Worm (Caenorhabditis elegans) whole organism, L4 larva: ENCODE results near the gene pak-1.

Experiments used
- D1046.2 ChIP-seq: fragments of 200-800 bp; sonication (Bioruptor generic); IDR thresholded peaks from 2 replicates; pipeline ENCODE4 v1.3.6; 2022; ENCODE audit warnings: missing genetic modification characterization, missing compliant biosample characterization
- F10B5.3 ChIP-seq: sonication (generic microtip); optimal IDR thresholded peaks from 2 replicates; lab custom pipeline; 2016; ENCODE audit warnings: mild to moderate bottlenecking, missing genetic modification characterization, missing compliant biosample characterization
- F26F4.8 ChIP-seq: fragments of 200-800 bp; sonication (Bioruptor generic); conservative IDR thresholded peaks from 2 replicates; pipeline ENCODE4 v1.3.6; 2022; ENCODE audit warnings: missing genetic modification characterization, missing compliant biosample characterization
- T26A8.4 ChIP-seq: fragments of 200-800 bp; sonication (Bioruptor generic); IDR thresholded peaks from 2 replicates; pipeline ENCODE4 v1.3.6; 2022; ENCODE audit warnings: missing genetic modification characterization, missing compliant biosample characterization
- Y105C5A.15 ChIP-seq: fragments of 200-800 bp; sonication (Bioruptor generic); IDR thresholded peaks from 2 replicates; pipeline ENCODE4 v1.3.6; 2022; ENCODE audit warnings: missing genetic modification characterization, missing compliant biosample characterization
- ZK337.2 ChIP-seq: fragments of 200-800 bp; sonication (Bioruptor generic); IDR thresholded peaks from 2 replicates; pipeline ENCODE4 v1.3.6; 2022; ENCODE audit warnings: missing genetic modification reagents, missing genetic modification characterization, missing compliant biosample characterization
- aha-1 ChIP-seq: fragments of 150-350 bp; peaks from one replicate; lab custom pipeline; 2014; ENCODE audit warnings: missing biosample characterization, missing genetic modification characterization
- aly-2 ChIP-seq: sonication (generic microtip); optimal IDR thresholded peaks from 2 replicates; lab custom pipeline; 2018; ENCODE audit warnings: missing biosample characterization, missing genetic modification characterization
- ceh-62 ChIP-seq: sonication (generic microtip); optimal IDR thresholded peaks from 2 replicates; lab custom pipeline; 2017; ENCODE audit warnings: missing biosample characterization, missing genetic modification characterization
- ceh-82 ChIP-seq: sonication (generic microtip); optimal IDR thresholded peaks from 2 replicates; lab custom pipeline; 2017; ENCODE audit warnings: missing biosample characterization, missing genetic modification characterization
- ces-1 ChIP-seq: fragments of 150-350 bp; sonication (generic microtip); optimal IDR thresholded peaks from 4 replicates; lab custom pipeline; 2014; ENCODE audit warnings: missing biosample characterization, missing genetic modification reagents, missing genetic modification characterization
- daf-12 ChIP-seq: fragments of 150-350 bp; optimal IDR thresholded peaks from 2 replicates; lab custom pipeline; 2014; ENCODE audit warnings: missing biosample characterization, missing genetic modification reagents, missing genetic modification characterization
- daf-16 ChIP-seq, 3 experiments: sonication (generic microtip); optimal IDR thresholded peaks; 2 replicates each; lab custom pipeline; 2016 to 2017; ENCODE audit warnings: missing genetic modification characterization in 3 of 3, missing genetic modification reagents in 3 of 3, mild to moderate bottlenecking in 2 of 3, missing compliant biosample characterization in 2 of 3, missing biosample characterization in 1 of 3, moderate library complexity in 1 of 3
- dmd-6 ChIP-seq: fragments of 200-800 bp; sonication (Bioruptor generic); IDR thresholded peaks from 2 replicates; pipeline ENCODE4 v1.3.6; 2022; ENCODE audit warnings: missing genetic modification reagents, missing genetic modification characterization, missing compliant biosample characterization
- dmd-8 ChIP-seq: fragments of 200-800 bp; sonication (Bioruptor generic); IDR thresholded peaks from 2 replicates; pipeline ENCODE4 v1.3.6; 2022; ENCODE audit warnings: missing genetic modification characterization, missing compliant biosample characterization
- dmd-9 ChIP-seq: fragments of 200-800 bp; sonication (Bioruptor generic); IDR thresholded peaks from 2 replicates; pipeline ENCODE4 v1.3.6; 2022; ENCODE audit warnings: missing genetic modification reagents, missing genetic modification characterization, missing compliant biosample characterization
- duxl-1 ChIP-seq: sonication (generic microtip); optimal IDR thresholded peaks from 2 replicates; lab custom pipeline; 2016; ENCODE audit warnings: mild to moderate bottlenecking, missing genetic modification characterization, moderate library complexity, missing compliant biosample characterization; ENCODE audit not compliant: poor library complexity
- dve-1 ChIP-seq: sonication (generic microtip); optimal IDR thresholded peaks from 2 replicates; lab custom pipeline; 2017; ENCODE audit warnings: antibody characterized with exemption, mild to moderate bottlenecking, missing genetic modification characterization, missing compliant biosample characterization; ENCODE audit not compliant: insufficient read depth
- egl-27 ChIP-seq: sonication (generic microtip); optimal IDR thresholded peaks from 3 replicates; lab custom pipeline; 2017; ENCODE audit warnings: missing biosample characterization, missing genetic modification reagents, missing genetic modification characterization
- hlh-11 ChIP-seq: fragments of 200-800 bp; sonication (Bioruptor generic); optimal IDR thresholded peaks from 2 replicates; lab custom pipeline; 2018; ENCODE audit warnings: mild to moderate bottlenecking, missing genetic modification characterization, missing compliant biosample characterization
- jun-1 ChIP-seq: fragments of 150-350 bp; optimal IDR thresholded peaks from 2 replicates; lab custom pipeline; 2014; ENCODE audit warnings: missing biosample characterization, missing genetic modification reagents, missing genetic modification characterization
- lim-7 ChIP-seq: fragments of 200-800 bp; sonication (Bioruptor generic); IDR thresholded peaks from 2 replicates; pipeline ENCODE4 v1.3.6; 2022; ENCODE audit warnings: missing genetic modification characterization, missing compliant biosample characterization
- lin-15B ChIP-seq: fragments of 150-350 bp; sonication (generic microtip); optimal IDR thresholded peaks from 3 replicates; lab custom pipeline; 2014; ENCODE audit warnings: missing biosample characterization, missing genetic modification characterization
- lin-29 ChIP-seq: fragments of 200-800 bp; sonication (Bioruptor generic); IDR thresholded peaks from 2 replicates; pipeline ENCODE4 v1.3.6; 2022; ENCODE audit warnings: missing genetic modification reagents, missing genetic modification characterization, missing compliant biosample characterization
- lin-38 ChIP-seq: fragments of 200-800 bp; sonication (Bioruptor generic); IDR thresholded peaks from 2 replicates; pipeline ENCODE4 v1.3.6; 2022; ENCODE audit warnings: missing genetic modification reagents, missing genetic modification characterization, missing compliant biosample characterization
- lsy-2 ChIP-seq, 2 experiments: fragments of 150-350 bp in 1 of 2; sonication (generic microtip) in 1 of 2; optimal IDR thresholded peaks; 2 replicates each; lab custom pipeline; 2014 to 2017; ENCODE audit warnings: missing biosample characterization in 2 of 2, missing genetic modification characterization in 2 of 2
- madf-9 ChIP-seq: fragments of 200-800 bp; sonication (Bioruptor generic); conservative IDR thresholded peaks from 2 replicates; pipeline ENCODE4 v1.3.6; 2022; ENCODE audit warnings: missing genetic modification reagents, missing genetic modification characterization, missing compliant biosample characterization
- mdl-1 ChIP-seq, 2 experiments: fragments of 150-350 bp in 1 of 2; sonication (generic microtip) in 1 of 2; optimal IDR thresholded peaks; 2 replicates each; lab custom pipeline; 2014 to 2017; ENCODE audit warnings: missing biosample characterization in 2 of 2, missing genetic modification characterization in 2 of 2
- mdt-29 ChIP-seq: fragments of 200-800 bp; sonication (Bioruptor generic); IDR thresholded peaks from 2 replicates; pipeline ENCODE4 v1.3.6; 2022; ENCODE audit warnings: missing genetic modification reagents, missing genetic modification characterization, missing compliant biosample characterization
- mep-1 ChIP-seq: fragments of 150-350 bp; sonication (generic microtip); optimal IDR thresholded peaks from 3 replicates; lab custom pipeline; 2014; ENCODE audit warnings: missing biosample characterization, missing genetic modification characterization
- mes-2 ChIP-seq: sonication (generic microtip); optimal IDR thresholded peaks from 2 replicates; lab custom pipeline; 2016; ENCODE audit warnings: missing genotype, mild to moderate bottlenecking, missing genetic modification characterization, missing compliant biosample characterization; ENCODE audit not compliant: poor library complexity, severe bottlenecking
- mxl-3 ChIP-seq: fragments of 200-800 bp; sonication (Bioruptor generic); optimal IDR thresholded peaks from 2 replicates; lab custom pipeline; 2018; ENCODE audit warnings: mild to moderate bottlenecking, missing genetic modification characterization, missing compliant biosample characterization
- nhr-102 ChIP-seq: sonication (generic microtip); optimal IDR thresholded peaks from 2 replicates; lab custom pipeline; 2016; ENCODE audit warnings: mild to moderate bottlenecking, missing genetic modification characterization, moderate library complexity, missing compliant biosample characterization
- nhr-28 ChIP-seq: fragments of 150-350 bp; optimal IDR thresholded peaks from 2 replicates; lab custom pipeline; 2014; ENCODE audit warnings: missing biosample characterization, missing genetic modification characterization
- nhr-41 ChIP-seq: fragments of 200-800 bp; sonication (Bioruptor generic); IDR thresholded peaks from 2 replicates; pipeline ENCODE4 v1.3.6; 2022; ENCODE audit warnings: missing genetic modification reagents, missing genetic modification characterization, missing compliant biosample characterization
- nhr-48 ChIP-seq: sonication (generic microtip); optimal IDR thresholded peaks from 2 replicates; lab custom pipeline; 2016; ENCODE audit warnings: mild to moderate bottlenecking, missing genetic modification characterization, missing compliant biosample characterization
- nhr-6 ChIP-seq: fragments of 150-350 bp; optimal IDR thresholded peaks from 2 replicates; lab custom pipeline; 2014; ENCODE audit warnings: missing biosample characterization, missing genetic modification characterization
- nhr-76 ChIP-seq: fragments of 150-350 bp; optimal IDR thresholded peaks from 2 replicates; lab custom pipeline; 2014; ENCODE audit warnings: missing biosample characterization, missing genetic modification characterization
- nhr-77 ChIP-seq: fragments of 150-350 bp; optimal IDR thresholded peaks from 2 replicates; lab custom pipeline; 2014; ENCODE audit warnings: missing biosample characterization, missing genetic modification characterization
- php-3 ChIP-seq: fragments of 200-800 bp; sonication (Bioruptor generic); IDR thresholded peaks from 2 replicates; pipeline ENCODE4 v1.3.6; 2022; ENCODE audit warnings: missing genetic modification reagents, missing genetic modification characterization, missing compliant biosample characterization
- pqm-1 ChIP-seq: sonication (generic microtip); optimal IDR thresholded peaks from 2 replicates; lab custom pipeline; 2017; ENCODE audit warnings: missing biosample characterization, missing genetic modification characterization
- sdz-12 ChIP-seq: fragments of 200-800 bp; sonication (Bioruptor generic); optimal IDR thresholded peaks from 2 replicates; lab custom pipeline; 2018; ENCODE audit warnings: mild to moderate bottlenecking, missing genetic modification characterization, missing compliant biosample characterization
- set-16 ChIP-seq: fragments of 200-800 bp; sonication (Bioruptor generic); IDR thresholded peaks from 2 replicates; pipeline ENCODE4 v1.3.6; 2022; ENCODE audit warnings: missing genetic modification reagents, missing genetic modification characterization, missing compliant biosample characterization
- snpc-1.2 ChIP-seq: fragments of 200-800 bp; sonication (Bioruptor generic); IDR thresholded peaks from 2 replicates; pipeline ENCODE4 v1.3.6; 2022; ENCODE audit warnings: missing genetic modification reagents, missing genetic modification characterization, missing compliant biosample characterization
- spr-3 ChIP-seq: fragments of 200-800 bp; sonication (Bioruptor generic); optimal IDR thresholded peaks from 2 replicates; lab custom pipeline; 2018; ENCODE audit warnings: mild to moderate bottlenecking, missing genetic modification characterization, missing compliant biosample characterization
- vab-7 ChIP-seq: fragments of 200-800 bp; sonication (Bioruptor generic); IDR thresholded peaks from 2 replicates; pipeline ENCODE4 v1.3.6; 2022; ENCODE audit warnings: missing genetic modification reagents, missing genetic modification characterization, missing compliant biosample characterization
- zag-1 ChIP-seq: fragments of 150-350 bp; optimal IDR thresholded peaks from 2 replicates; lab custom pipeline; 2014; ENCODE audit warnings: missing biosample characterization, missing genetic modification characterization
- ztf-11 ChIP-seq: fragments of 150-350 bp; optimal IDR thresholded peaks from 2 replicates; lab custom pipeline; 2014; ENCODE audit warnings: missing biosample characterization, missing genetic modification characterization

Gene pak-1

ce11 chrX:6093046-6093445 is 44.6 kb upstream of the pak-1 start, which contains the start of gene C15H9.5:
Gene C15H9.5 (plus strand): TSS chrX:6093300.
- TF ChIP-seq F10B5.3, result no peak
- no peak for TF ChIP-seq duxl-1 (tag; lab: Kevin White, UChicago)
- no peak for TF ChIP-seq ZK337.2 (GFP tag; lab: Robert Waterston, UW)
- TF ChIP-seq mxl-3 (GFP tag; lab: Kevin White, UChicago), result no peak
- no peak for TF ChIP-seq lin-15B (tag; lab: Kevin White, UChicago)
- TF ChIP-seq dve-1, result peak; percentile 56
- no peak for TF ChIP-seq nhr-102
- no peak for TF ChIP-seq spr-3 (GFP tag; lab: Kevin White, UChicago)
- TF ChIP-seq nhr-48 (tag; lab: Kevin White, UChicago), result no peak
- TF ChIP-seq nhr-76, result no peak
- no peak for TF ChIP-seq dmd-8 (GFP tag; lab: Robert Waterston, UW)
- peak; percentile 12 for TF ChIP-seq mep-1 (tag; lab: Kevin White, UChicago)
- no peak for TF ChIP-seq mdt-29 (GFP tag; lab: Robert Waterston, UW)
- TF ChIP-seq nhr-77 (tag; lab: Kevin White, UChicago), result no peak
- TF ChIP-seq nhr-41 (GFP tag; lab: Robert Waterston, UW), result no peak
- TF ChIP-seq hlh-11 (tag; lab: Kevin White, UChicago), result peak; percentile 47
- TF ChIP-seq mes-2 (tag; lab: Kevin White, UChicago), result no peak
- no peak for TF ChIP-seq ceh-62
- no peak for TF ChIP-seq lim-7 (GFP tag; lab: Robert Waterston, UW)
- no peak for TF ChIP-seq jun-1 (tag; lab: Kevin White, UChicago)
- TF ChIP-seq nhr-28 (tag; lab: Kevin White, UChicago), result peak; percentile 33
- TF ChIP-seq vab-7, result no peak
- no peak for TF ChIP-seq F26F4.8
- TF ChIP-seq lsy-2 (tag; optimal IDR thresholded peaks at IDR 0.05; lab: Kevin White, UChicago), result peak in 1 of 2 experiments; percentile 27
- TF ChIP-seq nhr-6 (tag; lab: Kevin White, UChicago), result no peak
- peak; percentile 48; the same call in 1 of the 2 replicates for TF ChIP-seq T26A8.4
- no peak for TF ChIP-seq Y105C5A.15 (GFP tag; lab: Robert Waterston, UW)
- no peak for TF ChIP-seq daf-16 (GFP tag; optimal IDR thresholded peaks at IDR 0.05; lab: Kevin White, UChicago)
- TF ChIP-seq daf-16 (tag; optimal IDR thresholded peaks at IDR 0.05; lab: Kevin White, UChicago), result peak; percentile 93
- no peak for TF ChIP-seq snpc-1.2 (GFP tag; lab: Robert Waterston, UW)
- no peak for TF ChIP-seq aly-2 (tag; lab: Kevin White, UChicago)
- no peak for TF ChIP-seq set-16 (GFP tag; lab: Robert Waterston, UW)
- TF ChIP-seq lin-38 (GFP tag; lab: Robert Waterston, UW), result peak; percentile 49
- TF ChIP-seq daf-12 (tag; lab: Kevin White, UChicago), result no peak
- TF ChIP-seq ces-1 (GFP tag; lab: Kevin White, UChicago), result no peak
- no peak for TF ChIP-seq php-3 (GFP tag; lab: Robert Waterston, UW)
- TF ChIP-seq lin-29 (GFP tag; lab: Robert Waterston, UW), result no peak
- no peak for TF ChIP-seq dmd-6 (GFP tag; lab: Robert Waterston, UW)
- TF ChIP-seq madf-9 (GFP tag; lab: Robert Waterston, UW), result no peak
- no peak for TF ChIP-seq egl-27 (tag; lab: Kevin White, UChicago)
- TF ChIP-seq ztf-11 (tag; lab: Kevin White, UChicago), result no peak
- TF ChIP-seq pqm-1 (tag; lab: Kevin White, UChicago), result peak; percentile 38
- no peak for TF ChIP-seq sdz-12
- no peak for TF ChIP-seq ceh-82 (tag; lab: Kevin White, UChicago)
- no peak for TF ChIP-seq D1046.2 (GFP tag; lab: Robert Waterston, UW)
- no peak for TF ChIP-seq dmd-9 (GFP tag; lab: Robert Waterston, UW)
- TF ChIP-seq aha-1, result peak; percentile 43
- TF ChIP-seq mdl-1 (tag; optimal IDR thresholded peaks at IDR 0.05; lab: Kevin White, UChicago), result no peak
- TF ChIP-seq zag-1, result no peak
- TF ChIP-seq, all 104 proteins: peak for 10
